Worm (Caenorhabditis elegans): ENCODE measurements around the gene T19D12.2.

- TF ChIP-seq snpc-4 (tag; optimal IDR thresholded peaks at IDR 0.05) (no peak), nhr-10 (tag; optimal IDR thresholded peaks at IDR 0.05) (no peak), ama-1 (optimal IDR thresholded peaks at IDR 0.05) (no peak)
These were observed 20.3 kb downstream of the T19D12.2 start for ce11 chrII:6681478-6681877.
